Fruit fly (Drosophila melanogaster): ENCODE measurements around the gene rho-4.

dm6 chrX:11616496-11616952 is 16.9 kb downstream of the rho-4 start:
- TF ChIP-seq Abd-B (GFP tag; optimal IDR thresholded peaks at IDR 0.05): no peak
- TF ChIP-seq Hr78 (GFP tag; optimal IDR thresholded peaks at IDR 0.05): no peak
- TF ChIP-seq h (GFP tag; optimal IDR thresholded peaks at IDR 0.05): no peak

Measured in whole organism, wandering third instar larva.